Worm (Caenorhabditis elegans) whole organism, midembryonic: ENCODE measurements around the gene elt-1.

ENCODE experiments used
- T22C8.4 ChIP-seq: fragments of 200-800 bp; sonication (Bioruptor generic); IDR thresholded peaks from 2 replicates; pipeline ENCODE4 v1.3.6; 2022; ENCODE audit warnings: missing genetic modification characterization, missing compliant biosample characterization
- cog-1 ChIP-seq: sonication (generic microtip); optimal IDR thresholded peaks from 2 replicates; lab custom pipeline; 2016; ENCODE audit warnings: missing genetic modification characterization, missing compliant biosample characterization
- flt-1 ChIP-seq: fragments of 200-800 bp; sonication (Bioruptor generic); IDR thresholded peaks from 2 replicates; pipeline ENCODE4 v1.3.6; 2022; ENCODE audit warnings: missing genetic modification characterization, missing compliant biosample characterization
- klf-2 ChIP-seq: fragments of 200-800 bp; sonication (Bioruptor generic); conservative IDR thresholded peaks from 2 replicates; pipeline ENCODE4 v1.3.6; 2022; ENCODE audit warnings: missing genetic modification reagents, missing genetic modification characterization, missing compliant biosample characterization
- med-1 ChIP-seq: sonication (generic microtip); optimal IDR thresholded peaks from 2 replicates; lab custom pipeline; 2017; ENCODE audit warnings: missing genetic modification characterization, mild to moderate bottlenecking, missing compliant biosample characterization, antibody characterized with exemption, missing genetic modification reagents; ENCODE audit not compliant: insufficient read depth
- ref-1 ChIP-seq: fragments of 200-800 bp; sonication (Bioruptor generic); conservative IDR thresholded peaks from 2 replicates; pipeline ENCODE4 v1.3.6; 2022; ENCODE audit warnings: missing genetic modification reagents, missing genetic modification characterization, missing compliant biosample characterization
- tab-1 ChIP-seq: fragments of 200-800 bp; sonication (Bioruptor generic); IDR thresholded peaks from 2 replicates; pipeline ENCODE4 v1.3.6; 2022; ENCODE audit warnings: missing genetic modification characterization, missing compliant biosample characterization
- ztf-23 ChIP-seq: fragments of 200-800 bp; sonication (Bioruptor generic); IDR thresholded peaks from 2 replicates; pipeline ENCODE4 v1.3.6; 2022; ENCODE audit warnings: missing genetic modification reagents, missing genetic modification characterization, missing compliant biosample characterization
- ztf-29 ChIP-seq: fragments of 200-800 bp; sonication (Bioruptor generic); IDR thresholded peaks from 2 replicates; pipeline ENCODE4 v1.3.6; 2022; ENCODE audit warnings: missing genetic modification reagents, missing genetic modification characterization, missing compliant biosample characterization

Gene elt-1

ce11 chrIV:9634848-9635247, 20.1 kb downstream of the elt-1 start, which contains the start of gene mca-1:
Gene mca-1 (minus strand): TSS chrIV:9634948.
- TF ChIP-seq ref-1 (GFP tag; lab: Robert Waterston, UW) (no peak), ztf-29 (no peak), flt-1 (no peak), klf-2 (GFP tag; lab: Robert Waterston, UW) (no peak), tab-1 (GFP tag; lab: Robert Waterston, UW) (no peak), T22C8.4 (GFP tag; lab: Robert Waterston, UW) (no peak), ztf-23 (no peak), med-1 (GFP tag; lab: Kevin White, UChicago) (no peak), cog-1 (tag; lab: Kevin White, UChicago) (no peak)

ce11 chrIV:9641925-9642324, 27.1 kb downstream of the elt-1 start, which contains the start of gene del-2:
Gene del-2 (minus strand): TSS chrIV:9642025.
- TF ChIP-seq ztf-29: no peak
- no peak for TF ChIP-seq ref-1 (GFP tag; lab: Robert Waterston, UW)
- TF ChIP-seq flt-1: no peak
- TF ChIP-seq ztf-23: no peak
- no peak for TF ChIP-seq tab-1 (GFP tag; lab: Robert Waterston, UW)
- no peak for TF ChIP-seq cog-1 (tag; lab: Kevin White, UChicago)
- no peak for TF ChIP-seq med-1 (GFP tag; lab: Kevin White, UChicago)
- TF ChIP-seq klf-2 (GFP tag; lab: Robert Waterston, UW): no peak
- TF ChIP-seq T22C8.4 (GFP tag; lab: Robert Waterston, UW): no peak

ce11 chrIV:9643188-9643587, 28.4 kb downstream of the elt-1 start, which contains the start of gene degl-2:
Gene degl-2 (plus strand): TSS chrIV:9643488.
- TF ChIP-seq klf-2 (GFP tag; lab: Robert Waterston, UW): no peak
- TF ChIP-seq tab-1 (GFP tag; lab: Robert Waterston, UW): no peak
- no peak for TF ChIP-seq ref-1 (GFP tag; lab: Robert Waterston, UW)
- no peak for TF ChIP-seq med-1 (GFP tag; lab: Kevin White, UChicago)
- no peak for TF ChIP-seq cog-1 (tag; lab: Kevin White, UChicago)
- TF ChIP-seq T22C8.4 (GFP tag; lab: Robert Waterston, UW): no peak
- TF ChIP-seq flt-1: no peak
- TF ChIP-seq ztf-29: no peak
- TF ChIP-seq ztf-23: no peak

ce11 chrIV:9647789-9648361, 33.1 kb downstream of the elt-1 start, which contains the start of gene amph-1:
Gene amph-1 (minus strand): TSS chrIV:9647873.
- TF ChIP-seq ztf-29: no peak
- TF ChIP-seq ztf-23: no peak
- no peak for TF ChIP-seq cog-1 (tag; lab: Kevin White, UChicago)
- TF ChIP-seq flt-1: no peak
- TF ChIP-seq klf-2 (GFP tag; lab: Robert Waterston, UW): no peak

ce11 chrIV:9648682-9649081, 33.9 kb downstream of the elt-1 start, which contains the start of gene srm-3:
Gene srm-3 (plus strand): TSS chrIV:9648982.
- no peak for TF ChIP-seq ztf-29
- TF ChIP-seq tab-1 (GFP tag; lab: Robert Waterston, UW): no peak
- no peak for TF ChIP-seq flt-1
- no peak for TF ChIP-seq T22C8.4 (GFP tag; lab: Robert Waterston, UW)
- TF ChIP-seq ztf-23: no peak
- TF ChIP-seq ref-1 (GFP tag; lab: Robert Waterston, UW): no peak
- no peak for TF ChIP-seq cog-1 (tag; lab: Kevin White, UChicago)
- TF ChIP-seq med-1 (GFP tag; lab: Kevin White, UChicago): no peak
- no peak for TF ChIP-seq klf-2 (GFP tag; lab: Robert Waterston, UW)

- TF ChIP-seq ref-1 (GFP tag; lab: Robert Waterston, UW): no peak
- TF ChIP-seq tab-1 (GFP tag; lab: Robert Waterston, UW): no peak
- TF ChIP-seq T22C8.4 (GFP tag; lab: Robert Waterston, UW): no peak
- no peak for TF ChIP-seq ztf-23
- no peak for TF ChIP-seq flt-1
- TF ChIP-seq cog-1 (tag; lab: Kevin White, UChicago): no peak
- no peak for TF ChIP-seq klf-2 (GFP tag; lab: Robert Waterston, UW)
- no peak for TF ChIP-seq ztf-29
- TF ChIP-seq med-1 (GFP tag; lab: Kevin White, UChicago): no peak
Measured at ce11 chrIV:9651234-9651633, 36.4 kb downstream of the elt-1 start, which contains the start of gene chca-1. Gene chca-1 (plus strand): TSS chrIV:9651394.

ce11 chrIV:9653184-9653583, 38.4 kb downstream of the elt-1 start, which contains the start of gene F58G6.3:
Gene F58G6.3 (plus strand): TSS chrIV:9653535.
- TF ChIP-seq cog-1 (tag; lab: Kevin White, UChicago): no peak
- no peak for TF ChIP-seq tab-1 (GFP tag; lab: Robert Waterston, UW)
- no peak for TF ChIP-seq klf-2 (GFP tag; lab: Robert Waterston, UW)
- no peak for TF ChIP-seq ref-1 (GFP tag; lab: Robert Waterston, UW)
- no peak for TF ChIP-seq flt-1
- no peak for TF ChIP-seq ztf-29
- TF ChIP-seq ztf-23: no peak
- no peak for TF ChIP-seq med-1 (GFP tag; lab: Kevin White, UChicago)
- no peak for TF ChIP-seq T22C8.4 (GFP tag; lab: Robert Waterston, UW)

- TF ChIP-seq ztf-23: no peak
- TF ChIP-seq ref-1 (GFP tag; lab: Robert Waterston, UW): no peak
- no peak for TF ChIP-seq flt-1
- TF ChIP-seq ztf-29: no peak
- TF ChIP-seq klf-2 (GFP tag; lab: Robert Waterston, UW): no peak
- no peak for TF ChIP-seq cog-1 (tag; lab: Kevin White, UChicago)
- no peak for TF ChIP-seq T22C8.4 (GFP tag; lab: Robert Waterston, UW)
- no peak for TF ChIP-seq tab-1 (GFP tag; lab: Robert Waterston, UW)
- no peak for TF ChIP-seq med-1 (GFP tag; lab: Kevin White, UChicago)
Measured at ce11 chrIV:9654017-9654416, 39.2 kb downstream of the elt-1 start, which contains the start of gene F58G6.7. Gene F58G6.7 (plus strand): TSS chrIV:9654317.

ce11 chrIV:9655556-9655955, 40.8 kb downstream of the elt-1 start:
- no peak for TF ChIP-seq cog-1 (tag; lab: Kevin White, UChicago)
- TF ChIP-seq med-1 (GFP tag; lab: Kevin White, UChicago): no peak
- no peak for TF ChIP-seq klf-2 (GFP tag; lab: Robert Waterston, UW)
- TF ChIP-seq tab-1 (GFP tag; lab: Robert Waterston, UW): no peak
- no peak for TF ChIP-seq ztf-23
- TF ChIP-seq T22C8.4 (GFP tag; lab: Robert Waterston, UW): no peak
- no peak for TF ChIP-seq ztf-29
- no peak for TF ChIP-seq ref-1 (GFP tag; lab: Robert Waterston, UW)
- no peak for TF ChIP-seq flt-1
